Fruit fly (Drosophila melanogaster): ENCODE results near the gene bves.

- TF ChIP-seq psq (optimal IDR thresholded peaks at IDR 0.05) (no peak), Sin3A (optimal IDR thresholded peaks at IDR 0.05) (no peak)
Measured at dm6 chrX:21035938-21036324, 17.8 kb upstream of the bves start.

Data from Kc167 (cell line).